Fruit fly (Drosophila melanogaster) whole organism, prepupa: Measurements from ENCODE around the gene Elovl7.

Experiments
- Blimp-1 ChIP-seq: fragments of 200-800 bp; sonication (Bioruptor generic); optimal IDR thresholded peaks from 3 replicates; lab custom pipeline; 2017; ENCODE audit warnings: missing biosample characterization, missing genetic modification characterization, mild to moderate bottlenecking, moderate library complexity, missing genetic modification reagents
- CG10631 ChIP-seq: fragments of 200-800 bp; sonication (Bioruptor generic); optimal IDR thresholded peaks from 2 replicates; lab custom pipeline; 2016; ENCODE audit warnings: missing biosample characterization, missing genetic modification characterization
- CG10669 ChIP-seq: fragments of 200-800 bp; sonication (Bioruptor generic); optimal IDR thresholded peaks from 3 replicates; lab custom pipeline; 2018; ENCODE audit warnings: missing biosample characterization, mild to moderate bottlenecking, missing genetic modification characterization, moderate library complexity
- CG11294 ChIP-seq: fragments of 200-800 bp; sonication (Bioruptor generic); IDR thresholded peaks from 2 replicates; pipeline ENCODE4 v1.3.6; 2022; ENCODE audit warnings: missing biosample characterization, missing genetic modification characterization
- CG11762 ChIP-seq: fragments of 200-800 bp; sonication (Bioruptor generic); optimal IDR thresholded peaks from 3 replicates; lab custom pipeline; 2016; ENCODE audit warnings: missing biosample characterization, missing genetic modification characterization; ENCODE audit not compliant: insufficient read depth
- CG15336 ChIP-seq: fragments of 200-800 bp; sonication (Bioruptor generic); IDR thresholded peaks from 2 replicates; pipeline ENCODE4 v1.3.6; 2022; ENCODE audit warnings: missing biosample characterization, missing genetic modification characterization
- CG1621 ChIP-seq: fragments of 200-800 bp; sonication (Bioruptor generic); optimal IDR thresholded peaks from 3 replicates; lab custom pipeline; 2018; ENCODE audit warnings: missing biosample characterization, mild to moderate bottlenecking, missing genetic modification characterization
- CG16779 ChIP-seq: fragments of 200-800 bp; sonication (Bioruptor generic); optimal IDR thresholded peaks from 3 replicates; lab custom pipeline; 2017; ENCODE audit warnings: missing biosample characterization, mild to moderate bottlenecking, missing genetic modification characterization
- CG3032 ChIP-seq: fragments of 200-800 bp; optimal IDR thresholded peaks from 2 replicates; lab custom pipeline; 2019; ENCODE audit warnings: missing biosample characterization, mild to moderate bottlenecking, missing genetic modification characterization, moderate library complexity
- CG32006 ChIP-seq: fragments of 200-800 bp; sonication (Bioruptor generic); optimal IDR thresholded peaks from 3 replicates; lab custom pipeline; 2017; ENCODE audit warnings: missing biosample characterization, mild to moderate bottlenecking, missing genetic modification characterization
- CG34406 ChIP-seq: fragments of 200-800 bp; sonication (Bioruptor generic); optimal IDR thresholded peaks from 3 replicates; lab custom pipeline; 2016; ENCODE audit warnings: missing biosample characterization, missing genetic modification characterization
- CG4318 ChIP-seq: fragments of 200-800 bp; sonication (Bioruptor generic); optimal IDR thresholded peaks from 3 replicates; lab custom pipeline; 2017; ENCODE audit warnings: missing biosample characterization, mild to moderate bottlenecking, missing genetic modification characterization
- CG6163 ChIP-seq: fragments of 200-800 bp; sonication (Bioruptor generic); IDR thresholded peaks from 3 replicates; pipeline ENCODE4 v1.3.6; 2022; ENCODE audit warnings: missing biosample characterization, missing genetic modification characterization
- CG6808 ChIP-seq: fragments of 200-800 bp; sonication (Bioruptor generic); optimal IDR thresholded peaks from 3 replicates; lab custom pipeline; 2017; ENCODE audit warnings: missing biosample characterization, missing genetic modification characterization, mild to moderate bottlenecking, moderate library complexity, missing genetic modification reagents
- CG6854 ChIP-seq: fragments of 200-800 bp; sonication (Bioruptor generic); optimal IDR thresholded peaks from 2 replicates; lab custom pipeline; 2017; ENCODE audit warnings: missing biosample characterization, mild to moderate bottlenecking, missing genetic modification characterization
- CG8119 ChIP-seq: fragments of 200-800 bp; sonication (Bioruptor generic); IDR thresholded peaks from 3 replicates; pipeline ENCODE4 v1.3.6; 2022; ENCODE audit warnings: missing biosample characterization, missing genetic modification characterization
- CG8319 ChIP-seq: fragments of 200-800 bp; sonication (Bioruptor generic); optimal IDR thresholded peaks from 3 replicates; lab custom pipeline; 2016; ENCODE audit warnings: missing biosample characterization, missing genetic modification characterization
- CG9139 ChIP-seq: fragments of 200-800 bp; sonication (Bioruptor generic); optimal IDR thresholded peaks from 3 replicates; lab custom pipeline; 2017; ENCODE audit warnings: missing biosample characterization, mild to moderate bottlenecking, missing genetic modification characterization
- Eip75B ChIP-seq: fragments of 200-800 bp; sonication (Bioruptor generic); optimal IDR thresholded peaks from 3 replicates; lab custom pipeline; 2016; ENCODE audit warnings: missing biosample characterization, missing genetic modification characterization
- Eip78C ChIP-seq: fragments of 200-800 bp; sonication (Bioruptor generic); peaks from one replicate; lab custom pipeline; 2016; ENCODE audit warnings: missing biosample characterization, missing genetic modification characterization
- Eip93F ChIP-seq: fragments of 200-800 bp; sonication (Bioruptor generic); optimal IDR thresholded peaks from 2 replicates; lab custom pipeline; 2016; ENCODE audit warnings: missing biosample characterization, mild to moderate bottlenecking, missing genetic modification characterization
- Ets21C ChIP-seq: fragments of 200-800 bp; sonication (Bioruptor generic); optimal IDR thresholded peaks from 3 replicates; lab custom pipeline; 2016; ENCODE audit warnings: missing biosample characterization, missing genetic modification characterization
- Gug ChIP-seq: fragments of 200-800 bp; sonication (Bioruptor generic); IDR thresholded peaks from 2 replicates; pipeline ENCODE4 v1.3.6; 2022; ENCODE audit warnings: missing biosample characterization, missing genetic modification characterization
- Hr38 ChIP-seq: sonication (Bioruptor generic); optimal IDR thresholded peaks from 2 replicates; lab custom pipeline; 2016; ENCODE audit warnings: missing biosample characterization, missing genetic modification characterization
- Hr4 ChIP-seq: fragments of 200-800 bp; sonication (Bioruptor generic); optimal IDR thresholded peaks from 3 replicates; lab custom pipeline; 2016; ENCODE audit warnings: missing biosample characterization, missing genetic modification characterization
- Lpt ChIP-seq: fragments of 200-800 bp; sonication (Bioruptor generic); optimal IDR thresholded peaks from 3 replicates; lab custom pipeline; 2016; ENCODE audit warnings: missing biosample characterization, missing genetic modification characterization
- Met ChIP-seq: fragments of 200-800 bp; sonication (Bioruptor generic); optimal IDR thresholded peaks from 3 replicates; lab custom pipeline; 2016; ENCODE audit warnings: missing biosample characterization, missing genetic modification characterization
- OdsH ChIP-seq: fragments of 200-800 bp; sonication (Bioruptor generic); optimal IDR thresholded peaks from 3 replicates; lab custom pipeline; 2016; ENCODE audit warnings: missing biosample characterization, missing genetic modification characterization
- Smox ChIP-seq: fragments of 200-800 bp; sonication (Bioruptor generic); optimal IDR thresholded peaks from 3 replicates; lab custom pipeline; 2016; ENCODE audit warnings: missing biosample characterization, missing genetic modification characterization
- Sox102F ChIP-seq: fragments of 200-800 bp; sonication (Bioruptor generic); optimal IDR thresholded peaks from 2 replicates; lab custom pipeline; 2016; ENCODE audit warnings: missing biosample characterization, mild to moderate bottlenecking, missing genetic modification characterization
- Sox14 ChIP-seq: fragments of 200-800 bp; sonication (Bioruptor generic); optimal IDR thresholded peaks from 3 replicates; lab custom pipeline; 2016; ENCODE audit warnings: missing biosample characterization, missing genetic modification characterization
- Sox15 ChIP-seq: fragments of 200-800 bp; sonication (Bioruptor generic); optimal IDR thresholded peaks from 3 replicates; lab custom pipeline; 2016; ENCODE audit warnings: missing biosample characterization, missing genetic modification characterization
- achi ChIP-seq: fragments of 200-800 bp; sonication (Bioruptor generic); optimal IDR thresholded peaks from 3 replicates; lab custom pipeline; 2016; ENCODE audit warnings: missing biosample characterization, missing genetic modification characterization
- cyc ChIP-seq: fragments of 200-800 bp; sonication (Bioruptor generic); optimal IDR thresholded peaks from 3 replicates; lab custom pipeline; 2016; ENCODE audit warnings: missing biosample characterization, missing genetic modification characterization
- dac ChIP-seq: fragments of 200-800 bp; sonication (Bioruptor generic); optimal IDR thresholded peaks from 2 replicates; lab custom pipeline; 2017; ENCODE audit warnings: missing biosample characterization, mild to moderate bottlenecking, missing genetic modification characterization
- dsx ChIP-seq: fragments of 200-800 bp; optimal IDR thresholded peaks from 3 replicates; lab custom pipeline; 2019; ENCODE audit warnings: missing biosample characterization, mild to moderate bottlenecking, missing genetic modification characterization, moderate library complexity; ENCODE audit not compliant: poor library complexity, severe bottlenecking
- eg ChIP-seq: fragments of 200-800 bp; sonication (Bioruptor generic); IDR thresholded peaks from 3 replicates; pipeline ENCODE4 v1.3.6; 2022; ENCODE audit warnings: missing biosample characterization, missing genetic modification characterization
- esn ChIP-seq: fragments of 200-800 bp; sonication (Bioruptor generic); optimal IDR thresholded peaks from 2 replicates; lab custom pipeline; 2016; ENCODE audit warnings: missing biosample characterization, mild to moderate bottlenecking, missing genetic modification characterization, moderate library complexity
- fd59A ChIP-seq: fragments of 200-800 bp; sonication (Bioruptor generic); optimal IDR thresholded peaks from 2 replicates; lab custom pipeline; 2017; ENCODE audit warnings: missing biosample characterization, mild to moderate bottlenecking, missing genetic modification characterization, missing genetic modification reagents
- fkh ChIP-seq: fragments of 200-800 bp; sonication (Bioruptor generic); optimal IDR thresholded peaks from 3 replicates; lab custom pipeline; 2017; ENCODE audit warnings: missing biosample characterization, mild to moderate bottlenecking, missing genetic modification characterization, moderate library complexity
- net ChIP-seq: fragments of 200-800 bp; sonication (Bioruptor generic); optimal IDR thresholded peaks from 3 replicates; lab custom pipeline; 2016; ENCODE audit warnings: missing biosample characterization, missing genetic modification characterization
- salr ChIP-seq, 2 experiments: fragments of 200-800 bp; sonication (Bioruptor generic); optimal IDR thresholded peaks; 3 replicates each; lab custom pipeline; 2016 to 2018; ENCODE audit warnings: missing biosample characterization in 2 of 2, missing genetic modification characterization in 2 of 2, mild to moderate bottlenecking in 1 of 2
- spab ChIP-seq: fragments of 200-800 bp; sonication (Bioruptor generic); optimal IDR thresholded peaks from 2 replicates; lab custom pipeline; 2017; ENCODE audit warnings: missing biosample characterization, mild to moderate bottlenecking, missing genetic modification characterization, missing genetic modification reagents
- ss ChIP-seq, 2 experiments: fragments of 200-800 bp; sonication (Bioruptor generic); optimal IDR thresholded peaks; 2 replicates in 1 of 2; 3 replicates in 1 of 2; lab custom pipeline; 2017 to 2018; ENCODE audit warnings: mild to moderate bottlenecking in 2 of 2, missing biosample characterization in 2 of 2, missing genetic modification characterization in 2 of 2, moderate library complexity in 1 of 2
- svp ChIP-seq: fragments of 200-800 bp; sonication (Bioruptor generic); peaks from one replicate; lab custom pipeline; 2016; ENCODE audit warnings: missing biosample characterization, missing genetic modification characterization
- vri ChIP-seq: fragments of 200-800 bp; sonication (Bioruptor generic); optimal IDR thresholded peaks from 3 replicates; lab custom pipeline; 2016; ENCODE audit warnings: missing biosample characterization, mild to moderate bottlenecking, missing genetic modification characterization

The Elovl7 gene

DNA sequence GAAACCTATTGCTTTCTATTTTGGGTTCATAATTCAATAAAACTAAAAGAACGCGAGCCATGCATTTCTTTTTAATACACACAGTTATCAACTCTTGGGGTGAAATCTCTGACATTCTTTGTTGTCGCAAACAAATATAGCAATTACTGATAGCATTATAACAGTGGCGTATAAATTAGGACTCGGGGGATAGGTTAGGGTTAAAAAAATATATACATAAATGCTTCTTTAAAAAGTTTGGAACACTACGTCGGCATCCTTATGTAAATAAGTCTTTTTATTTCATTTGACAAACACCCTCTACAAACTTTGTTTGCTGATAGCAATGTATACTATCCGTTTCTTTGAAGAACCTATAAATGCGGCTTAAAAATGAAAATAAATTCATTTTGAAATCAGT, 45.2 kb upstream of the Elovl7 start, which contains the start of gene CG43060 (continued):
- TF ChIP-seq Smox (GFP tag; lab: Kevin White, UChicago) (peak; percentile 41), CG1621 (tag; lab: Kevin White, UChicago) (peak; percentile 0), Gug (GFP tag; lab: Robert Waterston, UW) (0 out of 2 replicates have a peak, but pooled peaks have one; percentile 18), CG11294 (GFP tag; lab: Robert Waterston, UW) (no peak), ss (GFP tag; optimal IDR thresholded peaks at IDR 0.05; lab: Kevin White, UChicago) (no peak), CG6808 (no peak), dsx (GFP tag; lab: Kevin White, UChicago) (peak; percentile 39), Hr38 (GFP tag; lab: Kevin White, UChicago) (no peak), fkh (no peak), vri (GFP tag; lab: Kevin White, UChicago) (no peak)
- TF ChIP-seq, all 60 proteins: peak for 28

DNA sequence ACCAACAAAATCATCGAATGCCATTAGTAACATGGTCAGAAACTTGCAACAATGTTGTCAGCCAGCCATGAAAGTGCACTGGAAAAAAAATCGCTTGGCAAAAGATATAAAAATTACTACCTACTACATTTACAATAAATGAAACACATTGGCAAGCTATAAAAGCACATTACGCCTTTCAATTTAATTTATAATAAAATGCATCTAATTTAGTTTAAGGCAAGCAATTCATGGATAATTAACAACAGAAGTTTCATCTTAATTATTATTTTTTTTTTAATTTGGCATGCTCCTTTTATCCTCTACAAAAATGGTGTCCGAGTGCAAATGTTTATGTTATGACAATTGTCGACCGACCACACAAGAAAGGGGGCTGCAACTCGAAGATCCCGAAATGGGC, 43.3 kb upstream of the Elovl7 start:
- TF ChIP-seq dac (GFP tag; lab: Kevin White, UChicago): no peak
- no peak for TF ChIP-seq Sox102F (GFP tag; lab: Kevin White, UChicago)
- TF ChIP-seq Sox15: no peak
- no peak for TF ChIP-seq CG9139 (GFP tag; lab: Kevin White, UChicago)
- TF ChIP-seq salr (GFP tag; optimal IDR thresholded peaks at IDR 0.05; lab: Kevin White, UChicago): no peak
- TF ChIP-seq Sox14 (GFP tag; lab: Kevin White, UChicago): no peak
- no peak for TF ChIP-seq CG3032 (tag; lab: Kevin White, UChicago)
- no peak for TF ChIP-seq Lpt (GFP tag; lab: Kevin White, UChicago)
- no peak for TF ChIP-seq fd59A (GFP tag; lab: Kevin White, UChicago)
- peak; percentile 43; the same call in 1 of the 3 replicates for TF ChIP-seq eg (GFP tag; lab: Robert Waterston, UW)
- TF ChIP-seq CG11294 (GFP tag; lab: Robert Waterston, UW): no peak
- TF ChIP-seq OdsH (GFP tag; lab: Kevin White, UChicago): no peak
- TF ChIP-seq Ets21C (GFP tag; lab: Kevin White, UChicago): no peak
- peak; percentile 57 for TF ChIP-seq svp
- TF ChIP-seq CG8119 (GFP tag; lab: Robert Waterston, UW): peak; percentile 71
- peak; percentile 26 for TF ChIP-seq dsx (GFP tag; lab: Kevin White, UChicago)
- no peak for TF ChIP-seq Met (GFP tag; lab: Kevin White, UChicago)
- no peak for TF ChIP-seq CG8319
- TF ChIP-seq CG32006 (GFP tag; lab: Kevin White, UChicago): peak; percentile 45
- peak; percentile 56 for TF ChIP-seq CG15336
- no peak for TF ChIP-seq CG16779 (tag; lab: Kevin White, UChicago)
- peak; percentile 23 for TF ChIP-seq CG4318 (GFP tag; lab: Kevin White, UChicago)
- TF ChIP-seq CG6854 (GFP tag; lab: Kevin White, UChicago): no peak
- no peak for TF ChIP-seq net (GFP tag; lab: Kevin White, UChicago)
- no peak for TF ChIP-seq CG1621 (tag; lab: Kevin White, UChicago)
- TF ChIP-seq esn: no peak
- 0 out of 3 replicates have a peak, but pooled peaks have one; percentile 23 for TF ChIP-seq CG6163
- peak; percentile 38 for TF ChIP-seq Hr4 (GFP tag; lab: Kevin White, UChicago)
- no peak for TF ChIP-seq achi (GFP tag; lab: Kevin White, UChicago)
- TF ChIP-seq CG10669: no peak
- TF ChIP-seq Eip78C (GFP tag; lab: Kevin White, UChicago): peak; percentile 70
- no peak for TF ChIP-seq CG34406 (GFP tag; lab: Kevin White, UChicago)

DNA sequence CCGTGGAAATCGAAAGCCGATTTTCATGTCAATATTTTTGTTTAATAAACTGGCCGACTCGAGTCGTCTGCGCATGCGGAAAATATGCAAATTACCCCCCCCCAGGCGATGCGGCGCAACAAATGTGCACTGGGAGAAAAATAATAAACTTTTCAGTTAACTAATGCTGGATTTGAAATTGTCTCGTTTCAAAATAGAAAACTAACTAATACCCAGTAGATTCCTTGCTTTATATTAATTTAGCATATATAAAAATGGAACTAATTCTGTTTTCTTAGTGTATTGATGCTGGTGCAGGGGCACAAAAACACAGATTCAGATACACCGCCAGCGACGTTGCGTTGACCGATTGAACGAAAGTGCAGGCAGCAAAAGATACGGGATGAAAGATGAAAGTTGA, 42.2 kb upstream of the Elovl7 start:
- peak; percentile 13 for TF ChIP-seq Ets21C (GFP tag; lab: Kevin White, UChicago)
- TF ChIP-seq Eip93F (GFP tag; lab: Kevin White, UChicago): no peak
- TF ChIP-seq CG4318 (GFP tag; lab: Kevin White, UChicago): peak; percentile 71
- TF ChIP-seq Eip78C (GFP tag; lab: Kevin White, UChicago): peak; percentile 90
- peak; percentile 55 for TF ChIP-seq CG11762 (GFP tag; lab: Kevin White, UChicago)
- TF ChIP-seq cyc (GFP tag; lab: Kevin White, UChicago): peak; percentile 55
- TF ChIP-seq ss (GFP tag; optimal IDR thresholded peaks at IDR 0.05; lab: Kevin White, UChicago): no peak
- peak; percentile 50 for TF ChIP-seq CG34406 (GFP tag; lab: Kevin White, UChicago)
- peak; percentile 54 for TF ChIP-seq CG10631 (GFP tag; lab: Kevin White, UChicago)
- peak; percentile 19 for TF ChIP-seq dsx (GFP tag; lab: Kevin White, UChicago)
- TF ChIP-seq Blimp-1 (GFP tag; lab: Kevin White, UChicago): peak; percentile 10
- TF ChIP-seq CG6808: peak; percentile 46
- peak; percentile 21 for TF ChIP-seq spab (GFP tag; lab: Kevin White, UChicago)
- TF ChIP-seq CG8319: peak; percentile 54
- TF ChIP-seq Hr38 (GFP tag; lab: Kevin White, UChicago): no peak
- TF ChIP-seq Eip75B (GFP tag; lab: Kevin White, UChicago): peak; percentile 58
- no peak for TF ChIP-seq Sox15
- TF ChIP-seq OdsH (GFP tag; lab: Kevin White, UChicago): peak; percentile 71
- TF ChIP-seq CG9139 (GFP tag; lab: Kevin White, UChicago): no peak
- peak; percentile 92 for TF ChIP-seq eg (GFP tag; lab: Robert Waterston, UW)
- TF ChIP-seq fd59A (GFP tag; lab: Kevin White, UChicago): no peak
- peak; percentile 49 for TF ChIP-seq Met (GFP tag; lab: Kevin White, UChicago)
